Worm (Caenorhabditis elegans) whole organism, L1 larva: ENCODE results near the gene srx-5.

Source experiments
- Y116A8C.19 ChIP-seq: sonication (generic microtip); optimal IDR thresholded peaks from 2 replicates; lab custom pipeline; 2016; ENCODE audit warnings: missing compliant biosample characterization, missing genetic modification characterization, borderline replicate concordance
- ama-1 ChIP-seq: fragments of 150-350 bp; optimal IDR thresholded peaks from 2 replicates; lab custom pipeline; 2014
- elt-3 ChIP-seq, 6 experiments: fragments of 150-350 bp in 1 of 6; sonication (generic microtip); optimal IDR thresholded peaks; 2 replicates each; lab custom pipeline; 2017 to 2018; ENCODE audit warnings: missing biosample characterization in 6 of 6, missing genetic modification characterization in 6 of 6, inconsistent platforms in 1 of 6
- lin-39 ChIP-seq: fragments of 150-350 bp; optimal IDR thresholded peaks from 2 replicates; lab custom pipeline; 2014; ENCODE audit warnings: missing biosample characterization, missing genetic modification reagents, missing genetic modification characterization
- mep-1 ChIP-seq: fragments of 150-350 bp; optimal IDR thresholded peaks from 2 replicates; lab custom pipeline; 2014; ENCODE audit warnings: missing biosample characterization, missing genetic modification characterization
- nhr-77 ChIP-seq: fragments of 150-350 bp; optimal IDR thresholded peaks from 2 replicates; lab custom pipeline; 2014; ENCODE audit warnings: missing biosample characterization, missing genetic modification characterization

- TF ChIP-seq ama-1 (lab: Kevin White, UChicago) (no peak), elt-3 (tag; optimal IDR thresholded peaks at IDR 0.05; lab: Kevin White, UChicago) (no peak), mep-1 (tag; lab: Kevin White, UChicago) (no peak), nhr-77 (tag; lab: Kevin White, UChicago) (no peak), lin-39 (no peak), Y116A8C.19 (tag; lab: Kevin White, UChicago) (no peak)
Measured at ce11 chrV:748044-748443, 48.2 kb downstream of the srx-5 start, which contains the start of gene sri-4.
